Worm (Caenorhabditis elegans): ENCODE results near the gene der-2.
A peak's percentile ranks its signal among the peaks of the same experiment; 100 is the strongest.

The der-2 gene

ce11 chrIII:7235660-7236059 is 12.7 kb upstream of the der-2 start:
- peak; percentile 69; the same call in 1 of the 2 replicates for TF ChIP-seq egrh-3 (GFP tag; IDR thresholded peaks at IDR 0.05)

- TF ChIP-seq tbx-9 (tag; optimal IDR thresholded peaks at IDR 0.05; ENCODE audit: borderline replicate concordance), result no peak
- no peak for TF ChIP-seq snpc-1.1 (tag; optimal IDR thresholded peaks at IDR 0.05; ENCODE audit: insufficient read depth)
- TF ChIP-seq F55B11.4 (tag; optimal IDR thresholded peaks at IDR 0.05; ENCODE audit: borderline replicate concordance, insufficient read depth), result no peak
- TF ChIP-seq pha-4 (tag; optimal IDR thresholded peaks at IDR 0.05), result peak; percentile 45
- no peak for TF ChIP-seq nhr-120 (GFP tag; IDR thresholded peaks at IDR 0.05)
- TF ChIP-seq egl-44 (GFP tag; IDR thresholded peaks at IDR 0.05), result no peak
- no peak for TF ChIP-seq ztf-3 (GFP tag; optimal IDR thresholded peaks at IDR 0.05)
- peak; percentile 93 for TF ChIP-seq ztf-18 (tag; optimal IDR thresholded peaks at IDR 0.05)
- no peak for TF ChIP-seq akir-1 (GFP tag; optimal IDR thresholded peaks at IDR 0.05)
- TF ChIP-seq efl-1 (GFP tag; optimal IDR thresholded peaks at IDR 0.05), result no peak
- TF ChIP-seq Y56A3A.18 (GFP tag; IDR thresholded peaks at IDR 0.05), result no peak
- TF ChIP-seq hlh-12 (tag; optimal IDR thresholded peaks at IDR 0.05), result no peak
- TF ChIP-seq ccch-3 (GFP tag; optimal IDR thresholded peaks at IDR 0.05), result no peak
- peak; percentile 21 for TF ChIP-seq tbp1 (GFP tag; optimal IDR thresholded peaks at IDR 0.05)
- no peak for TF ChIP-seq xnd-1 (tag; optimal IDR thresholded peaks at IDR 0.05)
- TF ChIP-seq ceh-27 (GFP tag; optimal IDR thresholded peaks at IDR 0.05), result no peak
- no peak for TF ChIP-seq Y67H2A.10 (GFP tag; conservative IDR thresholded peaks at IDR 0.05)
- TF ChIP-seq Y79H2A.3 (GFP tag; conservative IDR thresholded peaks at IDR 0.05), result no peak
- TF ChIP-seq nfyb-1 (GFP tag; IDR thresholded peaks at IDR 0.05), result no peak
- TF ChIP-seq madf-3 (GFP tag; IDR thresholded peaks at IDR 0.05), result no peak
- TF ChIP-seq lsy-27 (tag; optimal IDR thresholded peaks at IDR 0.05; ENCODE audit: borderline replicate concordance, insufficient read depth), result no peak
- no peak for TF ChIP-seq ztf-6 (GFP tag; IDR thresholded peaks at IDR 0.05)
- TF ChIP-seq sptf-2 (GFP tag; optimal IDR thresholded peaks at IDR 0.05), result no peak
- TF ChIP-seq F52B5.7 (tag; optimal IDR thresholded peaks at IDR 0.05), result no peak
- TF ChIP-seq unc-62 (GFP tag; optimal IDR thresholded peaks at IDR 0.05), result no peak
- TF ChIP-seq egrh-3 (GFP tag; IDR thresholded peaks at IDR 0.05), result no peak
- TF ChIP-seq rcor-1 (GFP tag; IDR thresholded peaks at IDR 0.05), result 0 out of 2 replicates have a peak, but pooled peaks have one; percentile 9
- no peak for TF ChIP-seq somi-1 (GFP tag; optimal IDR thresholded peaks at IDR 0.05)
- no peak for TF ChIP-seq egl-18 (GFP tag; IDR thresholded peaks at IDR 0.05)
- TF ChIP-seq hmg-20 (GFP tag; IDR thresholded peaks at IDR 0.05), result no peak
- no peak for TF ChIP-seq nhr-179 (tag; optimal IDR thresholded peaks at IDR 0.05)
- no peak for TF ChIP-seq K12H6.12 (tag; optimal IDR thresholded peaks at IDR 0.05)
- no peak for TF ChIP-seq C17E4.6 (GFP tag; IDR thresholded peaks at IDR 0.05)
- TF ChIP-seq madf-6 (GFP tag; IDR thresholded peaks at IDR 0.05), result peak; percentile 54; the same call in 1 of the 2 replicates
- no peak for TF ChIP-seq T26A5.8 (tag; optimal IDR thresholded peaks at IDR 0.05)
- no peak for TF ChIP-seq unc-130 (GFP tag; optimal IDR thresholded peaks at IDR 0.05)
- TF ChIP-seq repo-1 (tag; optimal IDR thresholded peaks at IDR 0.05), result no peak
- TF ChIP-seq attf-5 (GFP tag; optimal IDR thresholded peaks at IDR 0.05), result no peak
- TF ChIP-seq him-1 (tag; optimal IDR thresholded peaks at IDR 0.05), result no peak
- no peak for TF ChIP-seq Y53F4B.3 (GFP tag; IDR thresholded peaks at IDR 0.05)
- no peak for TF ChIP-seq dpff-1 (tag; optimal IDR thresholded peaks at IDR 0.05)
- TF ChIP-seq F49E8.2 (tag; optimal IDR thresholded peaks at IDR 0.05; ENCODE audit: insufficient read depth), result no peak
- TF ChIP-seq Y53G8AR.9 (GFP tag; conservative IDR thresholded peaks at IDR 0.05), result no peak; the same call in 1 of the 2 replicates
- no peak for TF ChIP-seq nhr-80 (tag; optimal IDR thresholded peaks at IDR 0.05)
- no peak for TF ChIP-seq B0019.2 (GFP tag; conservative IDR thresholded peaks at IDR 0.05)
- TF ChIP-seq lin-35 (GFP tag; optimal IDR thresholded peaks at IDR 0.05), result peak in 1 of 3 experiments; percentile 66
- TF ChIP-seq nhr-27 (tag; optimal IDR thresholded peaks at IDR 0.05), result no peak
Observed at ce11 chrIII:7234148-7234547, 11.2 kb upstream of the der-2 start, which contains the start of gene ndus-8. TSS of gene ndus-8 (minus strand) at chrIII:7234202.
